Worm (Caenorhabditis elegans): ENCODE measurements around the gene lact-1.

lact-1 gene

ce11 chrX:7291810-7292209, 31.6 kb upstream of the lact-1 start, which contains the start of gene lron-7 (continued):
- no peak for TF ChIP-seq hmg-1.1 (GFP tag; IDR thresholded peaks at IDR 0.05)
- TF ChIP-seq ZK546.5 (tag; optimal IDR thresholded peaks at IDR 0.05) = no peak

- no peak for TF ChIP-seq gei-8 (GFP tag; optimal IDR thresholded peaks at IDR 0.05)
- peak in 1 of 2 experiments; percentile 16 for TF ChIP-seq daf-16 (GFP tag; optimal IDR thresholded peaks at IDR 0.05)
- peak; percentile 53 for TF ChIP-seq daf-16 (tag; optimal IDR thresholded peaks at IDR 0.05)
- 0 out of 2 replicates have a peak, but pooled peaks have one; percentile 67 for TF ChIP-seq tra-1 (GFP tag; IDR thresholded peaks at IDR 0.05)
- TF ChIP-seq T20F7.1 (GFP tag; optimal IDR thresholded peaks at IDR 0.05) = peak; percentile 21
- TF ChIP-seq nhr-48 (tag; optimal IDR thresholded peaks at IDR 0.05) = peak; percentile 59
- TF ChIP-seq dve-1 (tag; optimal IDR thresholded peaks at IDR 0.05; ENCODE audit: insufficient read depth) = peak; percentile 77
- peak; percentile 89 for TF ChIP-seq dmd-6 (GFP tag; IDR thresholded peaks at IDR 0.05)
- no peak for TF ChIP-seq nhr-76 (tag; optimal IDR thresholded peaks at IDR 0.05)
- TF ChIP-seq fos-1 (tag; optimal IDR thresholded peaks at IDR 0.05) = no peak
- TF ChIP-seq unc-62 (GFP tag; optimal IDR thresholded peaks at IDR 0.05 in 1 of 2) = peak; percentile 40 to 89
- no peak for TF ChIP-seq unc-62 (tag; optimal IDR thresholded peaks at IDR 0.05)
- TF ChIP-seq F26F4.8 (GFP tag; conservative IDR thresholded peaks at IDR 0.05) = no peak
- TF ChIP-seq hlh-11 (tag; optimal IDR thresholded peaks at IDR 0.05) = peak; percentile 42
Measured at ce11 chrX:7290859-7291628, 30.9 kb upstream of the lact-1 start.

- no peak for TF ChIP-seq lir-3 (tag; optimal IDR thresholded peaks at IDR 0.05)
- TF ChIP-seq daf-19 (GFP tag; conservative IDR thresholded peaks at IDR 0.05) = 0 out of 2 replicates have a peak, but pooled peaks have one; percentile 8
Measured at ce11 chrX:7289565-7289964, 29.4 kb upstream of the lact-1 start.

- TF ChIP-seq hif-1 (tag; optimal IDR thresholded peaks at IDR 0.05) = no peak
- TF ChIP-seq skn-1 (tag; optimal IDR thresholded peaks at IDR 0.05) = no peak
- TF ChIP-seq F37D6.2 (tag; optimal IDR thresholded peaks at IDR 0.05) = peak; percentile 79
- TF ChIP-seq set-16 (GFP tag; IDR thresholded peaks at IDR 0.05) = peak; percentile 38; the same call in 1 of the 2 replicates
- TF ChIP-seq egl-43 (GFP tag; IDR thresholded peaks at IDR 0.05) = no peak
- no peak for TF ChIP-seq nhr-6 (tag; optimal IDR thresholded peaks at IDR 0.05)
- no peak for TF ChIP-seq F10B5.3 (tag; optimal IDR thresholded peaks at IDR 0.05)
- TF ChIP-seq mdl-1 (tag; optimal IDR thresholded peaks at IDR 0.05) = peak in 1 of 2 experiments; percentile 45
- no peak for TF ChIP-seq nhr-77 (tag; optimal IDR thresholded peaks at IDR 0.05)
- TF ChIP-seq hmg-1.1 (GFP tag; IDR thresholded peaks at IDR 0.05) = peak; percentile 55; the same call in 1 of the 2 replicates
- TF ChIP-seq ces-1 (GFP tag; optimal IDR thresholded peaks at IDR 0.05) = no peak
- TF ChIP-seq spr-1 (tag; optimal IDR thresholded peaks at IDR 0.05) = no peak
- no peak for TF ChIP-seq snpc-1.2 (GFP tag; IDR thresholded peaks at IDR 0.05)
- no peak for TF ChIP-seq F49E8.2 (tag; optimal IDR thresholded peaks at IDR 0.05; ENCODE audit: borderline replicate concordance)
- peak; percentile 24 for TF ChIP-seq hlh-11 (tag; optimal IDR thresholded peaks at IDR 0.05)
- TF ChIP-seq gei-8 (GFP tag; optimal IDR thresholded peaks at IDR 0.05) = no peak
- no peak for TF ChIP-seq Y5F2A.4 (GFP tag; optimal IDR thresholded peaks at IDR 0.05)
- no peak for TF ChIP-seq zip-11 (GFP tag; IDR thresholded peaks at IDR 0.05)
- TF ChIP-seq R02D3.7 (tag; optimal IDR thresholded peaks at IDR 0.05) = no peak
- no peak for TF ChIP-seq lin-38 (GFP tag; IDR thresholded peaks at IDR 0.05)
- TF ChIP-seq nhr-76 (tag; optimal IDR thresholded peaks at IDR 0.05) = no peak
- no peak for TF ChIP-seq pha-4 (GFP tag; IDR thresholded peaks at IDR 0.05)
- no peak for TF ChIP-seq pha-4 (tag; optimal IDR thresholded peaks at IDR 0.05)
- peak; percentile 74 for TF ChIP-seq rbr-2 (tag; optimal IDR thresholded peaks at IDR 0.05)
- no peak for TF ChIP-seq mxl-3 (GFP tag; optimal IDR thresholded peaks at IDR 0.05)
- TF ChIP-seq nhr-25 (tag; optimal IDR thresholded peaks at IDR 0.05; ENCODE audit: borderline replicate concordance, insufficient read depth) = no peak
- TF ChIP-seq nhr-42 (GFP tag; IDR thresholded peaks at IDR 0.05) = no peak
- no peak for TF ChIP-seq daf-19 (GFP tag; conservative IDR thresholded peaks at IDR 0.05)
- TF ChIP-seq unc-62 (GFP tag; optimal IDR thresholded peaks at IDR 0.05 in 1 of 2) = peak in 1 of 2 experiments; percentile 86
- TF ChIP-seq unc-62 (tag; optimal IDR thresholded peaks at IDR 0.05) = no peak
- no peak for TF ChIP-seq zag-1 (tag; optimal IDR thresholded peaks at IDR 0.05)
- TF ChIP-seq hlh-30 (tag; optimal IDR thresholded peaks at IDR 0.05; ENCODE audit: insufficient read depth) = peak; percentile 11
- TF ChIP-seq ZK546.5 (tag; optimal IDR thresholded peaks at IDR 0.05) = no peak
Measured at ce11 chrX:7284724-7285184, 24.6 kb upstream of the lact-1 start.
